Fruit fly (Drosophila melanogaster) whole organism, embryonic: ENCODE results near the gene cno.

ENCODE experiments used
- Atf3 ChIP-seq: fragments of 200-800 bp; sonication (Bioruptor generic); optimal IDR thresholded peaks from 3 replicates; lab custom pipeline; 2016; ENCODE audit warnings: missing biosample characterization, missing genetic modification characterization
- B-H1 ChIP-seq: fragments of 200-800 bp; sonication (Bioruptor generic); IDR thresholded peaks from 3 replicates; pipeline ENCODE4 v1.3.6; 2022; ENCODE audit warnings: missing biosample characterization, missing genetic modification characterization
- CG10209 ChIP-seq: fragments of 200-800 bp; sonication (Bioruptor generic); optimal IDR thresholded peaks from 3 replicates; lab custom pipeline; 2017; ENCODE audit warnings: missing biosample characterization, mild to moderate bottlenecking, missing genetic modification characterization, missing genetic modification reagents
- CG10654 ChIP-seq: fragments of 200-800 bp; sonication (Bioruptor generic); optimal IDR thresholded peaks from 2 replicates; lab custom pipeline; 2016; ENCODE audit warnings: missing biosample characterization, missing genetic modification characterization
- CG11696 ChIP-seq: fragments of 200-800 bp; sonication (Bioruptor generic); IDR thresholded peaks from 2 replicates; pipeline ENCODE4 v1.3.6; 2022; ENCODE audit warnings: missing biosample characterization, missing genetic modification characterization
- CG11723 ChIP-seq: fragments of 200-800 bp; sonication (Bioruptor generic); optimal IDR thresholded peaks from 2 replicates; lab custom pipeline; 2017; ENCODE audit warnings: missing biosample characterization, mild to moderate bottlenecking, missing genetic modification characterization
- CG12659 ChIP-seq: fragments of 200-800 bp; sonication (Bioruptor generic); optimal IDR thresholded peaks from 3 replicates; lab custom pipeline; 2017; ENCODE audit warnings: mild to moderate bottlenecking, missing biosample characterization, missing genetic modification reagents, missing genetic modification characterization
- CG14965 ChIP-seq: fragments of 200-800 bp; sonication (Bioruptor generic); optimal IDR thresholded peaks from 2 replicates; lab custom pipeline; 2016; ENCODE audit warnings: missing biosample characterization, missing genetic modification characterization, borderline replicate concordance
- CG15073 ChIP-seq: fragments of 200-800 bp; sonication (Bioruptor generic); optimal IDR thresholded peaks from 2 replicates; lab custom pipeline; 2016; ENCODE audit warnings: missing biosample characterization, missing genetic modification characterization
- CG1529 ChIP-seq: fragments of 200-800 bp; sonication (Bioruptor generic); optimal IDR thresholded peaks from 3 replicates; lab custom pipeline; 2018; ENCODE audit warnings: missing biosample characterization, missing genetic modification characterization
- CG1603 ChIP-seq: fragments of 200-800 bp; sonication (Bioruptor generic); optimal IDR thresholded peaks from 2 replicates; lab custom pipeline; 2019; ENCODE audit warnings: missing biosample characterization, mild to moderate bottlenecking, missing genetic modification characterization, moderate library complexity
- CG16813 ChIP-seq: fragments of 200-800 bp; sonication (Bioruptor generic); IDR thresholded peaks from 3 replicates; pipeline ENCODE4 v1.3.6; 2022; ENCODE audit warnings: missing biosample characterization, missing genetic modification characterization; ENCODE audit not compliant: partially characterized antibody
- CG16863 ChIP-seq: fragments of 200-800 bp; sonication (Bioruptor generic); optimal IDR thresholded peaks from 3 replicates; lab custom pipeline; 2016; ENCODE audit warnings: missing biosample characterization, missing genetic modification characterization
- CG17829 ChIP-seq: fragments of 200-800 bp; optimal IDR thresholded peaks from 2 replicates; lab custom pipeline; 2019; ENCODE audit warnings: missing biosample characterization, mild to moderate bottlenecking, missing genetic modification characterization, moderate library complexity
- CG17912 ChIP-seq: fragments of 200-800 bp; sonication (Bioruptor generic); optimal IDR thresholded peaks from 2 replicates; lab custom pipeline; 2018; ENCODE audit warnings: missing biosample characterization, mild to moderate bottlenecking, missing genetic modification characterization
- CG2678 ChIP-seq: fragments of 200-800 bp; sonication (Bioruptor generic); optimal IDR thresholded peaks from 3 replicates; lab custom pipeline; 2019; ENCODE audit warnings: missing biosample characterization, mild to moderate bottlenecking, missing genetic modification characterization, moderate library complexity
- CG2712 ChIP-seq: fragments of 200-800 bp; optimal IDR thresholded peaks from 3 replicates; lab custom pipeline; 2019; ENCODE audit warnings: missing biosample characterization, mild to moderate bottlenecking, missing genetic modification characterization, moderate library complexity
- CG4360 ChIP-seq: fragments of 200-800 bp; sonication (Bioruptor generic); IDR thresholded peaks from 2 replicates; pipeline ENCODE4 v1.3.6; 2022; ENCODE audit warnings: missing biosample characterization, missing genetic modification characterization
- CG43689 ChIP-seq: fragments of 200-800 bp; sonication (Bioruptor generic); IDR thresholded peaks from 2 replicates; pipeline ENCODE4 v1.3.6; 2022; ENCODE audit warnings: missing biosample characterization, missing genetic modification characterization
- CG6175 ChIP-seq: fragments of 200-800 bp; sonication (Bioruptor generic); IDR thresholded peaks from 3 replicates; pipeline ENCODE4 v1.3.6; 2022; ENCODE audit warnings: missing biosample characterization, missing genetic modification characterization
- CG6689 ChIP-seq: fragments of 200-800 bp; sonication (Bioruptor generic); IDR thresholded peaks from 2 replicates; pipeline ENCODE4 v1.3.6; 2022; ENCODE audit warnings: missing biosample characterization, missing genetic modification characterization
- CG6765 ChIP-seq: fragments of 200-800 bp; sonication (Bioruptor generic); optimal IDR thresholded peaks from 3 replicates; lab custom pipeline; 2017; ENCODE audit warnings: missing biosample characterization, mild to moderate bottlenecking, missing genetic modification characterization
- CG6854 ChIP-seq: fragments of 200-800 bp; sonication (Bioruptor generic); optimal IDR thresholded peaks from 3 replicates; lab custom pipeline; 2017; ENCODE audit warnings: missing biosample characterization, mild to moderate bottlenecking, missing genetic modification characterization
- CG7357 ChIP-seq: fragments of 200-800 bp; sonication (Bioruptor generic); IDR thresholded peaks from 3 replicates; pipeline ENCODE4 v1.3.6; 2022; ENCODE audit warnings: missing biosample characterization, missing genetic modification characterization
- CG9437 ChIP-seq: fragments of 200-800 bp; sonication (Bioruptor generic); optimal IDR thresholded peaks from 2 replicates; lab custom pipeline; 2018; ENCODE audit warnings: missing biosample characterization, mild to moderate bottlenecking, missing genetic modification characterization
- D19B ChIP-seq: fragments of 200-800 bp; sonication (Bioruptor generic); optimal IDR thresholded peaks from 2 replicates; lab custom pipeline; 2017; ENCODE audit warnings: missing biosample characterization, mild to moderate bottlenecking, missing genetic modification characterization
- Dll ChIP-seq: fragments of 200-800 bp; sonication (Bioruptor generic); IDR thresholded peaks from 4 replicates; pipeline ENCODE4 v1.3.6; 2022; ENCODE audit warnings: missing biosample characterization, missing genetic modification characterization; ENCODE audit not compliant: partially characterized antibody
- Dp ChIP-seq: fragments of 200-800 bp; sonication (Bioruptor generic); optimal IDR thresholded peaks from 2 replicates; lab custom pipeline; 2018; ENCODE audit warnings: missing biosample characterization, mild to moderate bottlenecking, missing genetic modification characterization, moderate library complexity
- Ets65A ChIP-seq: fragments of 200-800 bp; sonication (Bioruptor generic); peaks from one replicate; lab custom pipeline; 2016; ENCODE audit warnings: missing biosample characterization, missing genetic modification characterization
- Fer2 ChIP-seq: fragments of 200-800 bp; sonication (Bioruptor generic); optimal IDR thresholded peaks from 2 replicates; lab custom pipeline; 2018; ENCODE audit warnings: missing biosample characterization, mild to moderate bottlenecking, missing genetic modification characterization, moderate library complexity
- Fer3 ChIP-seq: fragments of 200-800 bp; sonication (Bioruptor generic); optimal IDR thresholded peaks from 2 replicates; lab custom pipeline; 2018; ENCODE audit warnings: missing biosample characterization, mild to moderate bottlenecking, missing genetic modification characterization, moderate library complexity
- Hand ChIP-seq: fragments of 200-800 bp; sonication (Bioruptor generic); optimal IDR thresholded peaks from 2 replicates; lab custom pipeline; 2017; ENCODE audit warnings: mild to moderate bottlenecking, missing biosample characterization, missing genetic modification reagents, missing genetic modification characterization
- HmgD ChIP-seq: fragments of 200-800 bp; sonication (Bioruptor generic); optimal IDR thresholded peaks from 3 replicates; lab custom pipeline; 2016; ENCODE audit warnings: missing biosample characterization, missing genetic modification characterization
- Lim3 ChIP-seq: fragments of 200-800 bp; sonication (Bioruptor generic); IDR thresholded peaks from 2 replicates; pipeline ENCODE4 v1.3.6; 2022; ENCODE audit warnings: missing biosample characterization, missing genetic modification characterization
- NK7.1 ChIP-seq: fragments of 200-800 bp; sonication (Bioruptor generic); optimal IDR thresholded peaks from 3 replicates; lab custom pipeline; 2016; ENCODE audit warnings: missing biosample characterization, missing genetic modification characterization
- Nf-YA ChIP-seq: fragments of 200-800 bp; sonication (Bioruptor generic); IDR thresholded peaks from 2 replicates; pipeline ENCODE4 v1.3.6; 2022; ENCODE audit warnings: missing biosample characterization, missing genetic modification characterization
- Optix ChIP-seq: fragments of 200-800 bp; sonication (Bioruptor generic); IDR thresholded peaks from 3 replicates; pipeline ENCODE4 v1.3.6; 2022; ENCODE audit warnings: missing biosample characterization, missing genetic modification characterization
- Sox102F ChIP-seq: fragments of 200-800 bp; sonication (Bioruptor generic); optimal IDR thresholded peaks from 2 replicates; lab custom pipeline; 2018; ENCODE audit warnings: missing biosample characterization, mild to moderate bottlenecking, missing genetic modification characterization, moderate library complexity
- TFAM ChIP-seq: fragments of 200-800 bp; sonication (Bioruptor generic); optimal IDR thresholded peaks from 2 replicates; lab custom pipeline; 2017; ENCODE audit warnings: missing biosample characterization, missing genetic modification characterization, inconsistent platforms
- abd-A ChIP-seq: fragments of 200-800 bp; sonication (Bioruptor generic); optimal IDR thresholded peaks from 3 replicates; lab custom pipeline; 2019; ENCODE audit warnings: missing biosample characterization, mild to moderate bottlenecking, missing genetic modification characterization, moderate library complexity
- cas ChIP-seq: fragments of 200-800 bp; sonication (Bioruptor generic); IDR thresholded peaks from 2 replicates; pipeline ENCODE4 v1.3.6; 2022; ENCODE audit warnings: missing biosample characterization, missing genetic modification characterization
- croc ChIP-seq: fragments of 200-800 bp; sonication (Bioruptor generic); conservative IDR thresholded peaks from 3 replicates; pipeline ENCODE4 v1.3.6; 2022; ENCODE audit warnings: missing biosample characterization, missing genetic modification characterization
- crol ChIP-seq: fragments of 200-800 bp; sonication (Bioruptor generic); IDR thresholded peaks from 2 replicates; pipeline ENCODE4 v1.3.6; 2022; ENCODE audit warnings: missing biosample characterization, missing genetic modification characterization
- exex ChIP-seq: fragments of 200-800 bp; sonication (Bioruptor generic); optimal IDR thresholded peaks from 4 replicates; lab custom pipeline; 2018; ENCODE audit warnings: missing biosample characterization, mild to moderate bottlenecking, missing genetic modification characterization, moderate library complexity
- grn ChIP-seq: fragments of 200-800 bp; sonication (Bioruptor generic); optimal IDR thresholded peaks from 3 replicates; lab custom pipeline; 2017; ENCODE audit warnings: missing biosample characterization, missing genetic modification characterization
- gro ChIP-seq: fragments of 200-800 bp; sonication (Bioruptor generic); optimal IDR thresholded peaks from 2 replicates; lab custom pipeline; 2016; ENCODE audit warnings: missing biosample characterization, missing genetic modification characterization
- hbn ChIP-seq: fragments of 200-800 bp; sonication (Bioruptor generic); IDR thresholded peaks from 2 replicates; pipeline ENCODE4 v1.3.6; 2022; ENCODE audit warnings: missing biosample characterization, missing genetic modification characterization; ENCODE audit not compliant: partially characterized antibody
- kni ChIP-seq: fragments of 200-800 bp; sonication (Bioruptor generic); optimal IDR thresholded peaks from 3 replicates; lab custom pipeline; 2017; ENCODE audit warnings: mild to moderate bottlenecking, missing biosample characterization, missing genetic modification reagents, missing genetic modification characterization
- pita ChIP-seq: fragments of 200-800 bp; sonication (Bioruptor generic); optimal IDR thresholded peaks from 2 replicates; lab custom pipeline; 2017; ENCODE audit warnings: missing biosample characterization, mild to moderate bottlenecking, missing genetic modification characterization
- shn ChIP-seq: fragments of 200-800 bp; sonication (Bioruptor generic); optimal IDR thresholded peaks from 3 replicates; lab custom pipeline; 2016; ENCODE audit warnings: missing biosample characterization, missing genetic modification characterization
- vnd ChIP-seq: fragments of 200-800 bp; sonication (Bioruptor generic); IDR thresholded peaks from 3 replicates; pipeline ENCODE4 v1.3.6; 2022; ENCODE audit warnings: missing biosample characterization, missing genetic modification characterization; ENCODE audit not compliant: partially characterized antibody

cno gene

DNA sequence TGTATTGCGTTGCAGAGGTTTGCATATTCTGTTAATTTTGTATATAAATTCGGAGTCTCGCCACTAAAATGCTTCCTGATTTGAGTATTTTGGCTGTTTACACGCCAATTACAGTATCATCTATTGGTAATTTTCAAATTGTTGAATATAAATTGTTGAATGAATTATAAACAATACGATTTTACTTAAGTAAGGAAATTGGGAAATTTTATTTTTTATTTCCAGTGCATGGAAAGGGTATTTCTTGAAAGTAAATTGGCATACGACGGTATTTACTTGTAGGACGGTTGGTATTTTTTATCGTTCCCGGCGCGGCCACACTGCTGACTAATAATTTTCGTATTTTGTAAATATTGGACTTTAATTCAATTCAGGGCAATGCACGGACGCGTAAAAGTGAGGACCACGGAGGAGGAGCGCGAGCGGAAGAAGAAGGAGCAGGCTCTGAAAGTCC is 89.4 kb downstream of the cno start, which contains the start of gene RabGGTa (continued):
- TF ChIP-seq TFAM (GFP tag; lab: Kevin White, UChicago) (no peak), CG12659 (GFP tag; lab: Kevin White, UChicago) (peak; percentile 77), crol (GFP tag; lab: Robert Waterston, UW) (0 out of 2 replicates have a peak, but pooled peaks have one; percentile 34), CG11696 (no peak), D19B (no peak), CG17829 (tag; lab: Kevin White, UChicago) (peak; percentile 72), Sox102F (GFP tag; lab: Kevin White, UChicago) (peak; percentile 65), Dll (GFP tag; lab: Robert Waterston, UW) (no peak), grn (GFP tag; lab: Kevin White, UChicago) (no peak), CG17912 (GFP tag; lab: Kevin White, UChicago) (peak; percentile 2), NK7.1 (GFP tag; lab: Kevin White, UChicago) (no peak), vnd (no peak), Fer2 (tag; lab: Kevin White, UChicago) (no peak), CG1603 (tag; lab: Kevin White, UChicago) (peak; percentile 67), Dp (GFP tag; lab: Kevin White, UChicago) (no peak), pita (GFP tag; lab: Kevin White, UChicago) (no peak), kni (no peak), CG10654 (GFP tag; lab: Kevin White, UChicago) (no peak), gro (GFP tag; lab: Kevin White, UChicago) (no peak), Lim3 (GFP tag; lab: Robert Waterston, UW) (no peak), HmgD (GFP tag; lab: Kevin White, UChicago) (no peak), CG2712 (tag; lab: Kevin White, UChicago) (peak; percentile 76), Fer3 (tag; lab: Kevin White, UChicago) (peak; percentile 81), Optix (no peak), abd-A (tag; lab: Kevin White, UChicago) (no peak), CG16863 (peak; percentile 3), CG11723 (peak; percentile 20), CG43689 (no peak), hbn (GFP tag; lab: Robert Waterston, UW) (no peak), CG16813 (GFP tag; lab: Robert Waterston, UW) (no peak), CG6854 (no peak), CG2678 (no peak), Atf3 (peak; percentile 58), CG10209 (GFP tag; lab: Kevin White, UChicago) (peak; percentile 57), Hand (no peak), shn (peak; percentile 62), B-H1 (GFP tag; lab: Robert Waterston, UW) (peak; percentile 46), CG4360 (no peak), CG15073 (GFP tag; lab: Kevin White, UChicago) (no peak), CG14965 (GFP tag; lab: Kevin White, UChicago) (no peak), CG6689 (GFP tag; lab: Robert Waterston, UW) (peak; percentile 70), cas (GFP tag; lab: Robert Waterston, UW) (peak; percentile 42; the same call in 1 of the 2 replicates), CG1529 (peak; percentile 34), croc (GFP tag; lab: Robert Waterston, UW) (no peak), exex (tag; lab: Kevin White, UChicago) (no peak), Ets65A (GFP tag; lab: Kevin White, UChicago) (no peak), CG6765 (peak; percentile 11), CG9437 (GFP tag; lab: Kevin White, UChicago) (peak; percentile 51), CG7357 (GFP tag; lab: Robert Waterston, UW) (0 out of 3 replicates have a peak, but pooled peaks have one; percentile 46), CG6175 (GFP tag; lab: Robert Waterston, UW) (0 out of 3 replicates have a peak, but pooled peaks have one; percentile 9), Nf-YA (GFP tag; lab: Robert Waterston, UW) (0 out of 2 replicates have a peak, but pooled peaks have one; percentile 27)
